Fruit fly (Drosophila melanogaster) whole organism, embryonic: ENCODE measurements around the gene dec.

Source experiments
- CG10274 ChIP-seq: fragments of 200-800 bp; sonication (Bioruptor generic); optimal IDR thresholded peaks from 3 replicates; lab custom pipeline; 2017; ENCODE audit warnings: missing biosample characterization, mild to moderate bottlenecking, missing genetic modification characterization
- CG12769 ChIP-seq: fragments of 200-800 bp; sonication (Bioruptor generic); optimal IDR thresholded peaks from 2 replicates; lab custom pipeline; 2019; ENCODE audit warnings: missing biosample characterization, mild to moderate bottlenecking, missing genetic modification characterization, moderate library complexity
- CG13424 ChIP-seq: fragments of 200-800 bp; sonication (Bioruptor generic); optimal IDR thresholded peaks from 2 replicates; lab custom pipeline; 2019; ENCODE audit warnings: missing biosample characterization, mild to moderate bottlenecking, missing genetic modification characterization, moderate library complexity
- CG13894 ChIP-seq: fragments of 200-800 bp; sonication (Bioruptor generic); optimal IDR thresholded peaks from 3 replicates; lab custom pipeline; 2018; ENCODE audit warnings: missing biosample characterization, mild to moderate bottlenecking, missing genetic modification characterization, moderate library complexity
- CG15269 ChIP-seq: fragments of 200-800 bp; sonication (Bioruptor generic); optimal IDR thresholded peaks from 2 replicates; lab custom pipeline; 2018; ENCODE audit warnings: missing biosample characterization, mild to moderate bottlenecking, missing genetic modification characterization, moderate library complexity
- CG15479 ChIP-seq: fragments of 200-800 bp; sonication (Bioruptor generic); optimal IDR thresholded peaks from 3 replicates; lab custom pipeline; 2019; ENCODE audit warnings: missing biosample characterization, mild to moderate bottlenecking, missing genetic modification characterization, moderate library complexity
- CG15696 ChIP-seq: fragments of 200-800 bp; sonication (Bioruptor generic); optimal IDR thresholded peaks from 2 replicates; lab custom pipeline; 2019; ENCODE audit warnings: missing biosample characterization, mild to moderate bottlenecking, missing genetic modification characterization, moderate library complexity
- CG17328 ChIP-seq: fragments of 200-800 bp; sonication (Bioruptor generic); IDR thresholded peaks from 2 replicates; pipeline ENCODE4 v1.3.6; 2022; ENCODE audit warnings: missing biosample characterization, missing genetic modification characterization
- CG17385 ChIP-seq: fragments of 200-800 bp; sonication (Bioruptor generic); optimal IDR thresholded peaks from 3 replicates; lab custom pipeline; 2018; ENCODE audit warnings: missing biosample characterization, mild to moderate bottlenecking, missing genetic modification characterization
- CG17802 ChIP-seq: fragments of 200-800 bp; sonication (Bioruptor generic); optimal IDR thresholded peaks from 2 replicates; lab custom pipeline; 2018; ENCODE audit warnings: missing biosample characterization, mild to moderate bottlenecking, missing genetic modification characterization, moderate library complexity
- CG17912 ChIP-seq: fragments of 200-800 bp; sonication (Bioruptor generic); optimal IDR thresholded peaks from 2 replicates; lab custom pipeline; 2018; ENCODE audit warnings: missing biosample characterization, mild to moderate bottlenecking, missing genetic modification characterization
- CG18764 ChIP-seq: fragments of 200-800 bp; sonication (Bioruptor generic); optimal IDR thresholded peaks from 3 replicates; lab custom pipeline; 2016; ENCODE audit warnings: missing biosample characterization, missing genetic modification characterization
- CG32532 ChIP-seq: fragments of 200-800 bp; sonication (Bioruptor generic); IDR thresholded peaks from 2 replicates; pipeline ENCODE4 v1.3.6; 2022; ENCODE audit warnings: missing biosample characterization, missing genetic modification characterization
- CG34224 ChIP-seq: fragments of 200-800 bp; sonication (Bioruptor generic); IDR thresholded peaks from 3 replicates; pipeline ENCODE4 v1.3.6; 2022; ENCODE audit warnings: missing biosample characterization, missing genetic modification characterization; ENCODE audit not compliant: partially characterized antibody
- CG7372 ChIP-seq: fragments of 200-800 bp; sonication (Bioruptor generic); IDR thresholded peaks from 2 replicates; pipeline ENCODE4 v1.3.6; 2022; ENCODE audit warnings: missing biosample characterization, missing genetic modification characterization
- CG7987 ChIP-seq: fragments of 200-800 bp; sonication (Bioruptor generic); optimal IDR thresholded peaks from 2 replicates; lab custom pipeline; 2018; ENCODE audit warnings: missing biosample characterization, mild to moderate bottlenecking, missing genetic modification characterization, moderate library complexity
- CG8089 ChIP-seq: fragments of 200-800 bp; sonication (Bioruptor generic); optimal IDR thresholded peaks from 3 replicates; lab custom pipeline; 2016; ENCODE audit warnings: missing biosample characterization, missing genetic modification characterization
- CG8924 ChIP-seq: fragments of 200-800 bp; optimal IDR thresholded peaks from 3 replicates; lab custom pipeline; 2019; ENCODE audit warnings: missing biosample characterization, mild to moderate bottlenecking, missing genetic modification characterization, moderate library complexity
- CG9817 ChIP-seq: fragments of 200-800 bp; sonication (Bioruptor generic); optimal IDR thresholded peaks from 2 replicates; lab custom pipeline; 2018; ENCODE audit warnings: missing biosample characterization, mild to moderate bottlenecking, missing genetic modification characterization, moderate library complexity
- CG9932 ChIP-seq: fragments of 200-800 bp; sonication (Bioruptor generic); IDR thresholded peaks from 2 replicates; pipeline ENCODE4 v1.3.6; 2022; ENCODE audit warnings: missing biosample characterization, missing genetic modification characterization
- Dbx ChIP-seq: fragments of 200-800 bp; sonication (Bioruptor generic); IDR thresholded peaks from 3 replicates; pipeline ENCODE4 v1.3.6; 2022; ENCODE audit warnings: missing biosample characterization, missing genetic modification characterization
- Dip2 ChIP-seq: fragments of 200-800 bp; sonication (Bioruptor generic); IDR thresholded peaks from 2 replicates; pipeline ENCODE4 v1.3.6; 2022; ENCODE audit warnings: missing biosample characterization, missing genetic modification characterization
- HLH4C ChIP-seq: fragments of 200-800 bp; sonication (Bioruptor generic); IDR thresholded peaks from 3 replicates; pipeline ENCODE4 v1.3.6; 2022; ENCODE audit warnings: missing biosample characterization, missing genetic modification characterization; ENCODE audit not compliant: partially characterized antibody
- Hmx ChIP-seq: fragments of 200-800 bp; sonication (Bioruptor generic); optimal IDR thresholded peaks from 2 replicates; lab custom pipeline; 2016; ENCODE audit warnings: missing biosample characterization, missing genetic modification characterization
- Max ChIP-seq: fragments of 200-800 bp; sonication (Bioruptor generic); optimal IDR thresholded peaks from 2 replicates; lab custom pipeline; 2016; ENCODE audit warnings: missing biosample characterization, mild to moderate bottlenecking, missing genetic modification characterization
- Meics ChIP-seq: fragments of 200-800 bp; sonication (Bioruptor generic); optimal IDR thresholded peaks from 2 replicates; lab custom pipeline; 2017; ENCODE audit warnings: missing biosample characterization, mild to moderate bottlenecking, missing genetic modification characterization
- ara ChIP-seq: fragments of 200-800 bp; sonication (Bioruptor generic); IDR thresholded peaks from 2 replicates; pipeline ENCODE4 v1.3.6; 2022; ENCODE audit warnings: missing biosample characterization, missing genetic modification characterization
- bowl ChIP-seq: fragments of 200-800 bp; sonication (Bioruptor generic); IDR thresholded peaks from 2 replicates; pipeline ENCODE4 v1.3.6; 2022; ENCODE audit warnings: missing biosample characterization, missing genetic modification characterization
- cg ChIP-seq: fragments of 200-800 bp; sonication (Bioruptor generic); optimal IDR thresholded peaks from 3 replicates; lab custom pipeline; 2019; ENCODE audit warnings: missing biosample characterization, mild to moderate bottlenecking, missing genetic modification characterization, moderate library complexity
- corto ChIP-seq: fragments of 200-800 bp; sonication (Bioruptor generic); optimal IDR thresholded peaks from 2 replicates; lab custom pipeline; 2016; ENCODE audit warnings: missing biosample characterization, mild to moderate bottlenecking, missing genetic modification characterization, moderate library complexity
- esg ChIP-seq: fragments of 200-800 bp; sonication (Bioruptor generic); conservative IDR thresholded peaks from 2 replicates; pipeline ENCODE4 v1.3.6; 2022; ENCODE audit warnings: missing biosample characterization, missing genetic modification characterization
- exex ChIP-seq: fragments of 200-800 bp; sonication (Bioruptor generic); optimal IDR thresholded peaks from 4 replicates; lab custom pipeline; 2018; ENCODE audit warnings: missing biosample characterization, mild to moderate bottlenecking, missing genetic modification characterization, moderate library complexity
- fd96Cb ChIP-seq: fragments of 200-800 bp; sonication (Bioruptor generic); optimal IDR thresholded peaks from 2 replicates; lab custom pipeline; 2018; ENCODE audit warnings: missing biosample characterization, mild to moderate bottlenecking, missing genetic modification characterization, moderate library complexity
- gsb-n ChIP-seq: fragments of 200-800 bp; sonication (Bioruptor generic); optimal IDR thresholded peaks from 3 replicates; lab custom pipeline; 2018; ENCODE audit warnings: missing biosample characterization, mild to moderate bottlenecking, missing genetic modification characterization
- hb ChIP-seq: fragments of 200-800 bp; sonication (Bioruptor generic); IDR thresholded peaks from 3 replicates; pipeline ENCODE4 v1.3.6; 2022; ENCODE audit warnings: missing biosample characterization, missing genetic modification characterization; ENCODE audit not compliant: partially characterized antibody
- hbn ChIP-seq: fragments of 200-800 bp; sonication (Bioruptor generic); IDR thresholded peaks from 2 replicates; pipeline ENCODE4 v1.3.6; 2022; ENCODE audit warnings: missing biosample characterization, missing genetic modification characterization; ENCODE audit not compliant: partially characterized antibody
- hth ChIP-seq: fragments of >200 bp; optimal IDR thresholded peaks from 2 replicates; lab custom pipeline; 2017; ENCODE audit warnings: inconsistent platforms
- jigr1 ChIP-seq: fragments of 200-800 bp; sonication (Bioruptor generic); IDR thresholded peaks from 3 replicates; pipeline ENCODE4 v1.3.6; 2022; ENCODE audit warnings: missing biosample characterization, missing genetic modification characterization
- jumu ChIP-seq: fragments of 200-800 bp; sonication (Bioruptor generic); optimal IDR thresholded peaks from 3 replicates; lab custom pipeline; 2016; ENCODE audit warnings: missing biosample characterization, missing genetic modification characterization
- ken ChIP-seq: fragments of 200-800 bp; sonication (Bioruptor generic); IDR thresholded peaks from 3 replicates; pipeline ENCODE4 v1.3.6; 2022; ENCODE audit warnings: missing biosample characterization, missing genetic modification characterization
- mld ChIP-seq: fragments of 200-800 bp; sonication (Bioruptor generic); IDR thresholded peaks from 3 replicates; pipeline ENCODE4 v1.3.6; 2022; ENCODE audit warnings: missing biosample characterization, missing genetic modification characterization; ENCODE audit not compliant: partially characterized antibody
- nmo ChIP-seq: fragments of 200-800 bp; sonication (Bioruptor generic); optimal IDR thresholded peaks from 2 replicates; lab custom pipeline; 2018; ENCODE audit warnings: missing biosample characterization, mild to moderate bottlenecking, missing genetic modification characterization, moderate library complexity
- org-1 ChIP-seq: fragments of 200-800 bp; sonication (Bioruptor generic); optimal IDR thresholded peaks from 2 replicates; lab custom pipeline; 2017; ENCODE audit warnings: missing biosample characterization, missing genetic modification characterization
- otp ChIP-seq: fragments of 200-800 bp; sonication (Bioruptor generic); IDR thresholded peaks from 3 replicates; pipeline ENCODE4, ENCODE4 v1.3.6; 2022; ENCODE audit warnings: missing biosample characterization, missing genetic modification characterization
- pb ChIP-seq: fragments of 200-800 bp; sonication (Bioruptor generic); optimal IDR thresholded peaks from 3 replicates; lab custom pipeline; 2016; ENCODE audit warnings: missing biosample characterization, missing genetic modification characterization
- sens-2 ChIP-seq: fragments of 200-800 bp; sonication (Bioruptor generic); IDR thresholded peaks from 2 replicates; pipeline ENCODE4 v1.3.6; 2022; ENCODE audit warnings: missing biosample characterization, missing genetic modification characterization
- unc-4 ChIP-seq: fragments of 200-800 bp; sonication (Bioruptor generic); IDR thresholded peaks from 2 replicates; pipeline ENCODE4 v1.3.6; 2022; ENCODE audit warnings: missing biosample characterization, missing genetic modification characterization; ENCODE audit not compliant: partially characterized antibody
- vfl ChIP-seq: fragments of 200-800 bp; sonication (Bioruptor generic); optimal IDR thresholded peaks from 2 replicates; lab custom pipeline; 2016; ENCODE audit warnings: missing biosample characterization, missing genetic modification characterization
- zen2 ChIP-seq: fragments of 200-800 bp; sonication (Bioruptor generic); IDR thresholded peaks from 3 replicates; pipeline ENCODE4 v1.3.6; 2022; ENCODE audit warnings: missing biosample characterization, missing genetic modification characterization; ENCODE audit not compliant: partially characterized antibody

The dec gene

DNA sequence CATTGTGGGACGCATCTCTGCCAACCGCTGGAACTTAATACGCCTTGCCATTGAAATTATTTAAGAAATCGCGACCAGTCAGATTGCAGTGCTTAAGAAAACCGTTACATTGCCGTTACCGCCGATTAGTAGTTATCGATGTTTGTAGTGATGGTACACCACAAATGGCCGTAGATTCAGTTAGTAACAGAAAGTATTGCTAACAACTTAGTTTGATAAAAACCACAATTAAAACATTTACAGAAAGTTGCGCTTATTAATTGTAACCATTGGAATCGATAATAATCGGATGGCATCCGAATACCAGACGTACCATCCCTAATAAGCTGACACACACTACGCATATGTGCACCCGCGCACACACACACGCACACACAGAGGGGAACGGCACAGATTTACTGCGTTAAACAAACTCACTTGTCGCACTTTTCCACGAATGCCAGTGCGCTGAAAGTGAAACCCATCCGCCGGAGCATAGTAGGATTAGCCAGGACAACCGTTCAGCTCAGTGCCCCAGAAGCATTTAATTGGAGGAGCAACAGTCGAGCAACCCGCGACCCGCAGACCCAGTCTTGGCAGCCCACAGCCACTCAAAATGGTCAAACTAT, 47.2 kb upstream of the dec start, which contains the start of the genes hdm and Ykt6 (continued):
- TF ChIP-seq CG9817: peak; percentile 72
- TF ChIP-seq CG15479: no peak
- TF ChIP-seq CG10274 (GFP tag; lab: Kevin White, UChicago): no peak
- peak; percentile 84; the same call in 2 of the 3 replicates for TF ChIP-seq mld
- TF ChIP-seq pb (GFP tag; lab: Kevin White, UChicago): peak; percentile 31
- TF ChIP-seq CG7987: peak; percentile 43
- TF ChIP-seq sens-2 (GFP tag; lab: Robert Waterston, UW): peak; percentile 81
- peak; percentile 87; the same call in 2 of the 3 replicates for TF ChIP-seq zen2 (GFP tag; lab: Robert Waterston, UW)
- peak; percentile 85 for TF ChIP-seq ara (GFP tag; lab: Robert Waterston, UW)
- no peak for TF ChIP-seq Dip2 (GFP tag; lab: Robert Waterston, UW)
- no peak for TF ChIP-seq CG15269 (tag; lab: Kevin White, UChicago)
- peak; percentile 28 for TF ChIP-seq org-1
- peak; percentile 92 for TF ChIP-seq hb
- peak; percentile 97 for TF ChIP-seq unc-4 (GFP tag; lab: Robert Waterston, UW)
- TF ChIP-seq CG17802 (tag; lab: Kevin White, UChicago): peak; percentile 17
- peak; percentile 87 for TF ChIP-seq Dbx (GFP tag; lab: Robert Waterston, UW)
- peak; percentile 82 for TF ChIP-seq cg (GFP tag; lab: Kevin White, UChicago)
- TF ChIP-seq jumu (GFP tag; lab: Kevin White, UChicago): peak; percentile 86
- peak; percentile 70 for TF ChIP-seq CG17385 (GFP tag; lab: Kevin White, UChicago)
- peak; percentile 96 for TF ChIP-seq hbn (GFP tag; lab: Robert Waterston, UW)
- peak; percentile 80 for TF ChIP-seq otp (GFP tag; lab: Robert Waterston, UW)
- TF ChIP-seq CG13424 (tag; lab: Kevin White, UChicago): peak; percentile 82
- TF ChIP-seq CG34224 (GFP tag; lab: Robert Waterston, UW): peak; percentile 99
- peak; percentile 56 for TF ChIP-seq Max (GFP tag; lab: Kevin White, UChicago)
- TF ChIP-seq CG9932 (GFP tag; lab: Robert Waterston, UW): peak; percentile 90
- TF ChIP-seq CG13894 (tag; lab: Kevin White, UChicago): no peak
- peak; percentile 41 for TF ChIP-seq CG8089 (GFP tag; lab: Kevin White, UChicago)
- peak; percentile 56 for TF ChIP-seq CG8924 (tag; lab: Kevin White, UChicago)
- TF ChIP-seq corto: peak; percentile 3
- TF ChIP-seq vfl: peak; percentile 37
- no peak for TF ChIP-seq Meics (GFP tag; lab: Kevin White, UChicago)
- TF ChIP-seq esg (GFP tag; lab: Robert Waterston, UW): peak; percentile 65
- peak; percentile 80 for TF ChIP-seq CG17328
- TF ChIP-seq nmo (GFP tag; lab: Kevin White, UChicago): peak; percentile 78
- TF ChIP-seq gsb-n (tag; lab: Kevin White, UChicago): peak; percentile 51
- TF ChIP-seq CG15696 (tag; lab: Kevin White, UChicago): peak; percentile 80
- peak; percentile 70 for TF ChIP-seq CG18764
- peak; percentile 84 for TF ChIP-seq ken (GFP tag; lab: Robert Waterston, UW)
- TF ChIP-seq HLH4C (GFP tag; lab: Robert Waterston, UW): peak; percentile 95
- TF ChIP-seq fd96Cb (tag; lab: Kevin White, UChicago): peak; percentile 51
- TF ChIP-seq jigr1 (GFP tag; lab: Robert Waterston, UW): 0 out of 3 replicates have a peak, but pooled peaks have one; percentile 20
- TF ChIP-seq exex (tag; lab: Kevin White, UChicago): peak; percentile 49
- TF ChIP-seq bowl: peak; percentile 63; the same call in 1 of the 2 replicates
- peak; percentile 45 for TF ChIP-seq Hmx (GFP tag; lab: Kevin White, UChicago)
- TF ChIP-seq hth (lab: Kevin White, UChicago): no peak
- no peak for TF ChIP-seq CG12769 (tag; lab: Kevin White, UChicago)
- peak; percentile 85 for TF ChIP-seq CG32532 (GFP tag; lab: Robert Waterston, UW)
- TF ChIP-seq CG17912 (GFP tag; lab: Kevin White, UChicago): no peak
- TF ChIP-seq CG7372 (GFP tag; lab: Robert Waterston, UW): peak; percentile 79
